Fruit fly (Drosophila melanogaster) S2 (cell line): ENCODE measurements around the gene Mkrn1.

Source experiments
- CG8478 ChIP-seq: fragments of >200 bp; optimal IDR thresholded peaks from 2 replicates; lab custom pipeline; 2018
- CTCF ChIP-seq, 2 experiments: fragments of >200 bp; optimal IDR thresholded peaks; 2 replicates each; lab custom pipeline; 2018

dm6 chr3L:21509488-21510122, 23.9 kb downstream of the Mkrn1 start:
- TF ChIP-seq CG8478 (lab: Kevin White, UChicago) (no peak), CTCF (optimal IDR thresholded peaks at IDR 0.05; lab: Kevin White, UChicago) (no peak)
